Worm (Caenorhabditis elegans) whole organism, young adult: ENCODE measurements around the gene sfxn-1.5.

Source experiments
- F33H1.4 ChIP-seq: fragments of 200-800 bp; sonication (Bioruptor generic); IDR thresholded peaks from 2 replicates; pipeline ENCODE4 v1.3.6; 2022; ENCODE audit warnings: missing genetic modification reagents, missing genetic modification characterization, missing compliant biosample characterization
- F49E8.2 ChIP-seq: sonication (generic microtip); optimal IDR thresholded peaks from 3 replicates; lab custom pipeline; 2017; ENCODE audit warnings: missing genetic modification characterization, mild to moderate bottlenecking, missing compliant biosample characterization, antibody characterized with exemption, moderate library complexity; ENCODE audit not compliant: insufficient read depth
- ceh-100 ChIP-seq: fragments of 200-800 bp; sonication (Bioruptor generic); IDR thresholded peaks from 2 replicates; pipeline ENCODE4 v1.3.6; 2022; ENCODE audit warnings: missing genetic modification reagents, missing genetic modification characterization, missing compliant biosample characterization
- ceh-40 ChIP-seq: fragments of 200-800 bp; sonication (Bioruptor generic); IDR thresholded peaks from 2 replicates; pipeline ENCODE4 v1.3.6; 2022; ENCODE audit warnings: missing genetic modification characterization, missing compliant biosample characterization
- chd-7 ChIP-seq: sonication (generic microtip); optimal IDR thresholded peaks from 2 replicates; lab custom pipeline; 2016; ENCODE audit warnings: mild to moderate bottlenecking, missing genetic modification characterization, moderate library complexity, missing compliant biosample characterization
- efl-1 ChIP-seq: fragments of 150-350 bp; optimal IDR thresholded peaks from 2 replicates; lab custom pipeline; 2014; ENCODE audit warnings: missing biosample characterization, missing genetic modification reagents, missing genetic modification characterization
- egrh-3 ChIP-seq: fragments of 200-800 bp; sonication (Bioruptor generic); IDR thresholded peaks from 2 replicates; pipeline ENCODE4 v1.3.6; 2022; ENCODE audit warnings: missing genetic modification reagents, missing genetic modification characterization, missing compliant biosample characterization
- gei-17 ChIP-seq: fragments of 200-800 bp; sonication (Bioruptor generic); optimal IDR thresholded peaks from 2 replicates; lab custom pipeline; 2018; ENCODE audit warnings: mild to moderate bottlenecking, missing genetic modification characterization, missing compliant biosample characterization
- him-1 ChIP-seq: sonication (generic microtip); optimal IDR thresholded peaks from 2 replicates; lab custom pipeline; 2016; ENCODE audit warnings: missing genotype, missing genetic modification reagents, missing genetic modification characterization, missing compliant biosample characterization
- hlh-26 ChIP-seq: fragments of 200-800 bp; sonication (Bioruptor generic); conservative IDR thresholded peaks from 2 replicates; pipeline ENCODE4 v1.3.6; 2022; ENCODE audit warnings: missing genetic modification reagents, missing genetic modification characterization, missing compliant biosample characterization
- lin-54 ChIP-seq: fragments of 200-800 bp; sonication (Bioruptor generic); optimal IDR thresholded peaks from 2 replicates; lab custom pipeline; 2018; ENCODE audit warnings: mild to moderate bottlenecking, missing genetic modification characterization, missing compliant biosample characterization
- lsy-27 ChIP-seq: sonication (generic microtip); optimal IDR thresholded peaks from 2 replicates; lab custom pipeline; 2017; ENCODE audit warnings: missing genetic modification characterization, mild to moderate bottlenecking, missing compliant biosample characterization, antibody characterized with exemption, missing genotype, borderline replicate concordance; ENCODE audit not compliant: insufficient read depth
- mxl-1 ChIP-seq: sonication (generic microtip); optimal IDR thresholded peaks from 2 replicates; lab custom pipeline; 2016; ENCODE audit warnings: missing genetic modification characterization, missing compliant biosample characterization
- nfya-2 ChIP-seq: fragments of 200-800 bp; sonication (Bioruptor generic); IDR thresholded peaks from 2 replicates; pipeline ENCODE4 v1.3.6; 2022; ENCODE audit warnings: missing genetic modification reagents, missing genetic modification characterization, missing compliant biosample characterization
- nfyb-1 ChIP-seq: fragments of 200-800 bp; sonication (Bioruptor generic); IDR thresholded peaks from 2 replicates; pipeline ENCODE4 v1.3.6; 2022; ENCODE audit warnings: missing genetic modification reagents, missing genetic modification characterization, missing compliant biosample characterization
- pbrm-1 ChIP-seq: fragments of 200-800 bp; sonication (Bioruptor generic); IDR thresholded peaks from 2 replicates; pipeline ENCODE4 v1.3.6; 2022; ENCODE audit warnings: missing genetic modification reagents, missing genetic modification characterization, missing compliant biosample characterization
- sea-2 ChIP-seq: fragments of 200-800 bp; sonication (Bioruptor generic); IDR thresholded peaks from 2 replicates; pipeline ENCODE4 v1.3.6; 2022; ENCODE audit warnings: missing genetic modification characterization, missing compliant biosample characterization
- snpc-1.1 ChIP-seq: sonication (generic microtip); optimal IDR thresholded peaks from 2 replicates; lab custom pipeline; 2017; ENCODE audit warnings: missing genetic modification characterization, mild to moderate bottlenecking, missing compliant biosample characterization, antibody characterized with exemption, moderate library complexity, missing genotype, missing genetic modification reagents; ENCODE audit not compliant: insufficient read depth
- snpc-3.4 ChIP-seq: sonication (generic microtip); optimal IDR thresholded peaks from 2 replicates; lab custom pipeline; 2017; ENCODE audit warnings: missing genetic modification characterization, mild to moderate bottlenecking, missing compliant biosample characterization, antibody characterized with exemption, moderate library complexity, missing genotype, missing genetic modification reagents
- somi-1 ChIP-seq: fragments of 200-800 bp; sonication (Bioruptor generic); optimal IDR thresholded peaks from 2 replicates; lab custom pipeline; 2018; ENCODE audit warnings: mild to moderate bottlenecking, missing genetic modification characterization, missing compliant biosample characterization
- sptf-2 ChIP-seq: fragments of 200-800 bp; sonication (Bioruptor generic); optimal IDR thresholded peaks from 2 replicates; lab custom pipeline; 2018; ENCODE audit warnings: mild to moderate bottlenecking, missing genetic modification characterization, missing compliant biosample characterization
- tbp1 ChIP-seq: fragments of 200-800 bp; sonication (Bioruptor generic); optimal IDR thresholded peaks from 2 replicates; lab custom pipeline; 2018; ENCODE audit warnings: mild to moderate bottlenecking, missing genetic modification characterization, missing compliant biosample characterization
- zfh-2 ChIP-seq: fragments of 200-800 bp; sonication (Bioruptor generic); conservative IDR thresholded peaks from 2 replicates; pipeline ENCODE4 v1.3.6; 2022; ENCODE audit warnings: missing genetic modification reagents, missing genetic modification characterization, missing compliant biosample characterization

Gene sfxn-1.5

ce11 chrX:11621997-11622396, 39.5 kb downstream of the sfxn-1.5 start, which contains the start of gene sto-3:
sto-3 (minus strand) TSS chrX:11622097.
- TF ChIP-seq hlh-26 (GFP tag; lab: Robert Waterston, UW), result no peak
- TF ChIP-seq nfyb-1 (GFP tag; lab: Robert Waterston, UW), result no peak
- no peak for TF ChIP-seq lsy-27 (tag; lab: Kevin White, UChicago)
- no peak for TF ChIP-seq sea-2 (GFP tag; lab: Robert Waterston, UW)

ce11 chrX:11617387-11617786, 44.1 kb downstream of the sfxn-1.5 start, which contains the start of gene F52D10.4:
F52D10.4 (plus strand) TSS chrX:11617470.
- TF ChIP-seq zfh-2 (GFP tag; lab: Robert Waterston, UW) (no peak), mxl-1 (tag; lab: Kevin White, UChicago) (no peak), lin-54 (GFP tag; lab: Kevin White, UChicago) (no peak), him-1 (no peak), snpc-3.4 (tag; lab: Kevin White, UChicago) (no peak), snpc-1.1 (tag; lab: Kevin White, UChicago) (no peak), F33H1.4 (no peak), pbrm-1 (GFP tag; lab: Robert Waterston, UW) (no peak), sea-2 (GFP tag; lab: Robert Waterston, UW) (no peak), chd-7 (tag; lab: Kevin White, UChicago) (no peak), egrh-3 (GFP tag; lab: Robert Waterston, UW) (no peak), somi-1 (GFP tag; lab: Kevin White, UChicago) (no peak), sptf-2 (no peak), ceh-40 (no peak), tbp1 (GFP tag; lab: Kevin White, UChicago) (no peak), gei-17 (GFP tag; lab: Kevin White, UChicago) (no peak), nfya-2 (GFP tag; lab: Robert Waterston, UW) (no peak), ceh-100 (GFP tag; lab: Robert Waterston, UW) (no peak), F49E8.2 (tag; lab: Kevin White, UChicago) (no peak), efl-1 (no peak)
